Worm (Caenorhabditis elegans): Measurements from ENCODE around the gene T21E8.7.

Gene T21E8.7

ce11 chrX:10891890-10892289, 8.6 kb downstream of the T21E8.7 start, which contains the start of gene F47B10.3:
TSS of gene F47B10.3 (plus strand) at chrX:10892190.
- TF ChIP-seq dmd-6 (GFP tag; IDR thresholded peaks at IDR 0.05) (no peak), daf-12 (tag; optimal IDR thresholded peaks at IDR 0.05) (no peak), dmd-9 (GFP tag; IDR thresholded peaks at IDR 0.05) (no peak), cey-2 (tag; optimal IDR thresholded peaks at IDR 0.05; ENCODE audit: borderline replicate concordance, insufficient read depth) (no peak)

- TF ChIP-seq duxl-1 (tag; optimal IDR thresholded peaks at IDR 0.05; ENCODE audit: poor library complexity) (no peak), R02D3.7 (tag; optimal IDR thresholded peaks at IDR 0.05) (no peak), fkh-10 (GFP tag; optimal IDR thresholded peaks at IDR 0.05) (no peak), ceh-82 (tag; optimal IDR thresholded peaks at IDR 0.05) (no peak), dpl-1 (GFP tag; optimal IDR thresholded peaks at IDR 0.05) (no peak), nhr-42 (GFP tag; IDR thresholded peaks at IDR 0.05) (no peak), ceh-28 (tag; optimal IDR thresholded peaks at IDR 0.05) (no peak)
Observed at ce11 chrX:10896498-10896897, 13.2 kb downstream of the T21E8.7 start, which contains the start of gene haly-1. TSS of gene haly-1 (minus strand) at chrX:10896598.

- TF ChIP-seq nhr-102 (tag; optimal IDR thresholded peaks at IDR 0.05), result no peak
- 0 out of 2 replicates have a peak, but pooled peaks have one; percentile 18 for TF ChIP-seq saeg-2 (GFP tag; IDR thresholded peaks at IDR 0.05)
- TF ChIP-seq ama-1 (optimal IDR thresholded peaks at IDR 0.05), result no peak
- TF ChIP-seq dmd-8 (GFP tag; IDR thresholded peaks at IDR 0.05), result no peak
- TF ChIP-seq rbr-2 (tag; optimal IDR thresholded peaks at IDR 0.05), result peak; percentile 62
- TF ChIP-seq duxl-1 (tag; optimal IDR thresholded peaks at IDR 0.05; ENCODE audit: poor library complexity), result no peak
- TF ChIP-seq F10B5.3 (tag; optimal IDR thresholded peaks at IDR 0.05), result no peak
- peak; percentile 56 for TF ChIP-seq hlh-11 (tag; optimal IDR thresholded peaks at IDR 0.05)
- peak; percentile 5 for TF ChIP-seq lin-13 (GFP tag; optimal IDR thresholded peaks at IDR 0.05)
- TF ChIP-seq lir-3 (tag; optimal IDR thresholded peaks at IDR 0.05), result no peak
- TF ChIP-seq nhr-28 (tag; optimal IDR thresholded peaks at IDR 0.05), result peak; percentile 36
- no peak for TF ChIP-seq aha-1 (tag)
- peak in 1 of 2 experiments; percentile 71 for TF ChIP-seq unc-62 (GFP tag; optimal IDR thresholded peaks at IDR 0.05 in 1 of 2)
- TF ChIP-seq unc-62 (tag; optimal IDR thresholded peaks at IDR 0.05), result no peak
- no peak for TF ChIP-seq arid-1 (GFP tag; conservative IDR thresholded peaks at IDR 0.05)
- no peak for TF ChIP-seq nhr-111 (GFP tag; optimal IDR thresholded peaks at IDR 0.05)
- TF ChIP-seq ceh-32 (tag; optimal IDR thresholded peaks at IDR 0.05; ENCODE audit: poor library complexity), result no peak
- no peak for TF ChIP-seq F26F4.8 (GFP tag; conservative IDR thresholded peaks at IDR 0.05)
- no peak for TF ChIP-seq ZK546.5 (tag; optimal IDR thresholded peaks at IDR 0.05)
- TF ChIP-seq mep-1 (tag; optimal IDR thresholded peaks at IDR 0.05), result peak; percentile 39
- no peak for TF ChIP-seq F44E2.7 (GFP tag; IDR thresholded peaks at IDR 0.05)
- no peak for TF ChIP-seq daf-8 (GFP tag; IDR thresholded peaks at IDR 0.05)
- peak; percentile 0 to 59 for TF ChIP-seq lsy-2 (tag; optimal IDR thresholded peaks at IDR 0.05)
- TF ChIP-seq zip-11 (GFP tag; IDR thresholded peaks at IDR 0.05), result no peak
- TF ChIP-seq mes-2 (tag; optimal IDR thresholded peaks at IDR 0.05; ENCODE audit: poor library complexity, severe bottlenecking), result peak; percentile 50
- no peak for TF ChIP-seq madf-9 (GFP tag; conservative IDR thresholded peaks at IDR 0.05)
- peak; percentile 19 for TF ChIP-seq nhr-6 (tag; optimal IDR thresholded peaks at IDR 0.05)
- peak; percentile 67 for TF ChIP-seq dmd-6 (GFP tag; IDR thresholded peaks at IDR 0.05)
- no peak for TF ChIP-seq T26A8.4 (GFP tag; IDR thresholded peaks at IDR 0.05)
- peak in 1 of 2 experiments; percentile 31 for TF ChIP-seq mdl-1 (tag; optimal IDR thresholded peaks at IDR 0.05)
- TF ChIP-seq hlh-30 (tag; optimal IDR thresholded peaks at IDR 0.05; ENCODE audit: insufficient read depth), result peak; percentile 31
- TF ChIP-seq dve-1 (tag; optimal IDR thresholded peaks at IDR 0.05; ENCODE audit: insufficient read depth), result peak; percentile 21
- peak; percentile 92 for TF ChIP-seq mxl-3 (GFP tag; optimal IDR thresholded peaks at IDR 0.05)
- TF ChIP-seq nhr-42 (GFP tag; IDR thresholded peaks at IDR 0.05), result no peak
- TF ChIP-seq hif-1 (tag; optimal IDR thresholded peaks at IDR 0.05), result no peak
- TF ChIP-seq D1046.2 (GFP tag; IDR thresholded peaks at IDR 0.05), result no peak
- no peak for TF ChIP-seq egl-27 (tag; optimal IDR thresholded peaks at IDR 0.05)
- no peak for TF ChIP-seq gei-8 (GFP tag; optimal IDR thresholded peaks at IDR 0.05)
Observed at ce11 chrX:10900079-10900724, 16.9 kb downstream of the T21E8.7 start, which contains the start of gene suca-1. TSS of gene suca-1 (minus strand) at chrX:10900114.

All from whole organism, L4 larva.